Worm (Caenorhabditis elegans) whole organism, mixed stage, embryonic: ENCODE data around the gene nspb-7.
A peak's percentile ranks its signal among the peaks of the same experiment; 100 is the strongest.

Experiments used
- bed-3 ChIP-seq: fragments of 200-800 bp; sonication (Bioruptor generic); optimal IDR thresholded peaks from 3 replicates; lab custom pipeline; 2018; ENCODE audit warnings: mild to moderate bottlenecking, missing genetic modification characterization, moderate library complexity, missing compliant biosample characterization
- ceh-39 ChIP-seq: fragments of 150-350 bp; optimal IDR thresholded peaks from 2 replicates; lab custom pipeline; 2014; ENCODE audit warnings: missing biosample characterization, missing genetic modification characterization
- ceh-43 ChIP-seq: fragments of 200-800 bp; sonication (Bioruptor generic); optimal IDR thresholded peaks from 2 replicates; lab custom pipeline; 2018; ENCODE audit warnings: mild to moderate bottlenecking, missing genetic modification characterization, moderate library complexity, missing compliant biosample characterization
- ceh-83 ChIP-seq: fragments of 200-800 bp; sonication (Bioruptor generic); optimal IDR thresholded peaks from 2 replicates; lab custom pipeline; 2018; ENCODE audit warnings: mild to moderate bottlenecking, missing genetic modification characterization, missing compliant biosample characterization
- ces-1 ChIP-seq: fragments of 150-350 bp; optimal IDR thresholded peaks from 2 replicates; lab custom pipeline; 2014; ENCODE audit warnings: missing biosample characterization, missing genetic modification reagents, missing genetic modification characterization
- cnd-1 ChIP-seq: fragments of 200-800 bp; sonication (Bioruptor generic); optimal IDR thresholded peaks from 2 replicates; lab custom pipeline; 2018; ENCODE audit warnings: mild to moderate bottlenecking, missing genetic modification characterization, missing compliant biosample characterization
- drap-1 ChIP-seq: fragments of 200-800 bp; sonication (Bioruptor generic); optimal IDR thresholded peaks from 3 replicates; lab custom pipeline; 2018; ENCODE audit warnings: mild to moderate bottlenecking, missing genetic modification characterization, missing compliant biosample characterization
- elt-1 ChIP-seq: sonication (generic microtip); optimal IDR thresholded peaks from 2 replicates; lab custom pipeline; 2017; ENCODE audit warnings: missing genetic modification characterization, mild to moderate bottlenecking, missing compliant biosample characterization, antibody characterized with exemption, moderate library complexity, borderline replicate concordance; ENCODE audit not compliant: insufficient read depth
- elt-3 ChIP-seq: fragments of 150-350 bp; optimal IDR thresholded peaks from 2 replicates; lab custom pipeline; 2014; ENCODE audit warnings: missing biosample characterization, missing genetic modification characterization
- flh-1 ChIP-seq: fragments of 200-800 bp; sonication (Bioruptor generic); optimal IDR thresholded peaks from 2 replicates; lab custom pipeline; 2018; ENCODE audit warnings: mild to moderate bottlenecking, missing genetic modification characterization, moderate library complexity, missing compliant biosample characterization
- ham-2 ChIP-seq: fragments of 200-800 bp; sonication (Bioruptor generic); optimal IDR thresholded peaks from 2 replicates; lab custom pipeline; 2018; ENCODE audit warnings: mild to moderate bottlenecking, missing genetic modification characterization, missing compliant biosample characterization
- hlh-1 ChIP-seq: fragments of 150-350 bp; optimal IDR thresholded peaks from 2 replicates; lab custom pipeline; 2014; ENCODE audit warnings: missing biosample characterization, missing genetic modification reagents, missing genetic modification characterization
- lin-13 ChIP-seq: fragments of 150-350 bp; optimal IDR thresholded peaks from 2 replicates; lab custom pipeline; 2014; ENCODE audit warnings: missing biosample characterization, missing genetic modification characterization
- lin-32 ChIP-seq: fragments of 200-800 bp; sonication (Bioruptor generic); optimal IDR thresholded peaks from 2 replicates; lab custom pipeline; 2018; ENCODE audit warnings: mild to moderate bottlenecking, missing genetic modification characterization, missing compliant biosample characterization
- lsy-2 ChIP-seq: fragments of 150-350 bp; optimal IDR thresholded peaks from 2 replicates; lab custom pipeline; 2014; ENCODE audit warnings: missing biosample characterization, missing genetic modification characterization
- mep-1 ChIP-seq: fragments of 150-350 bp; optimal IDR thresholded peaks from 2 replicates; lab custom pipeline; 2017; ENCODE audit warnings: missing biosample characterization, missing genetic modification reagents, missing genetic modification characterization, inconsistent platforms
- mls-2 ChIP-seq: sonication (generic microtip); optimal IDR thresholded peaks from 2 replicates; lab custom pipeline; 2016; ENCODE audit warnings: mild to moderate bottlenecking, missing genetic modification characterization, moderate library complexity, missing compliant biosample characterization
- nhr-2 ChIP-seq: fragments of 150-350 bp; optimal IDR thresholded peaks from 2 replicates; lab custom pipeline; 2014; ENCODE audit warnings: missing biosample characterization, missing genetic modification characterization
- nhr-237 ChIP-seq: fragments of 150-350 bp; optimal IDR thresholded peaks from 2 replicates; lab custom pipeline; 2014; ENCODE audit warnings: missing biosample characterization, missing genetic modification characterization
- nhr-76 ChIP-seq: sonication (generic microtip); optimal IDR thresholded peaks from 2 replicates; lab custom pipeline; 2017; ENCODE audit warnings: missing biosample characterization, missing genetic modification characterization
- snpc-4 ChIP-seq: fragments of 150-350 bp; optimal IDR thresholded peaks from 2 replicates; lab custom pipeline; 2014; ENCODE audit warnings: missing biosample characterization, missing genetic modification characterization
- sptf-1 ChIP-seq: sonication (generic microtip); optimal IDR thresholded peaks from 2 replicates; lab custom pipeline; 2017; ENCODE audit warnings: mild to moderate bottlenecking, missing genetic modification characterization, moderate library complexity, missing compliant biosample characterization
- tbx-8 ChIP-seq: fragments of 200-800 bp; sonication (Bioruptor generic); optimal IDR thresholded peaks from 2 replicates; lab custom pipeline; 2018; ENCODE audit warnings: mild to moderate bottlenecking, missing genetic modification characterization, moderate library complexity, missing compliant biosample characterization
- unc-120 ChIP-seq: sonication (generic microtip); optimal IDR thresholded peaks from 2 replicates; lab custom pipeline; 2017; ENCODE audit warnings: missing genetic modification characterization, missing compliant biosample characterization; ENCODE audit not compliant: poor library complexity, severe bottlenecking
- unc-62 ChIP-seq: fragments of 150-350 bp; optimal IDR thresholded peaks from 2 replicates; lab custom pipeline; 2014; ENCODE audit warnings: missing biosample characterization, missing genetic modification reagents, missing genetic modification characterization
- ztf-11 ChIP-seq: fragments of 150-350 bp; optimal IDR thresholded peaks from 2 replicates; lab custom pipeline; 2014; ENCODE audit warnings: missing biosample characterization, missing genetic modification characterization

Gene nspb-7

DNA sequence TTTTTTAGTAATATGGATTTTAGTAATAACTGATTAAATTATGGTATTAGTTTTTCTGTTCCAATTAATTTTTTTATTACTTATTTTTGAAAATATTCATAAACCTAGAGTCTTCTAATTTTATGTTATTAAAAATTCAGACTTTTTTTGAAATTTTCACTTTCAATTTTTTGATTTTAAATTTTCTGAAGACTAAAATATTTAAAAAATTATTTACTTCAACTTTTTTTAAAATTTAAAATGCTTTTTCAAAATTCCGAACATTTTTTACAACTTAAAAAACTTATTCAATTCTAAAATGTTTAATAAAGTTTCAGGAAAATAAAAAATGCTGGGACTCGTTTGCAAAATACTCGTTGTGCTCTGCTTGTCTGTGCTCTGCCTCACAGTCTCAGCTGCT is 27.5 kb upstream of the nspb-7 start, which contains the start of gene nlp-41:
nlp-41 (plus strand) TSS at position 301 of the 400 bp plus-strand sequence.
- TF ChIP-seq unc-62 (GFP tag; lab: Kevin White, UChicago) (no peak), elt-3 (tag; lab: Kevin White, UChicago) (no peak), nhr-237 (no peak), nhr-76 (tag; lab: Kevin White, UChicago) (no peak), hlh-1 (tag; lab: Kevin White, UChicago) (no peak), flh-1 (GFP tag; lab: Kevin White, UChicago) (no peak)

DNA sequence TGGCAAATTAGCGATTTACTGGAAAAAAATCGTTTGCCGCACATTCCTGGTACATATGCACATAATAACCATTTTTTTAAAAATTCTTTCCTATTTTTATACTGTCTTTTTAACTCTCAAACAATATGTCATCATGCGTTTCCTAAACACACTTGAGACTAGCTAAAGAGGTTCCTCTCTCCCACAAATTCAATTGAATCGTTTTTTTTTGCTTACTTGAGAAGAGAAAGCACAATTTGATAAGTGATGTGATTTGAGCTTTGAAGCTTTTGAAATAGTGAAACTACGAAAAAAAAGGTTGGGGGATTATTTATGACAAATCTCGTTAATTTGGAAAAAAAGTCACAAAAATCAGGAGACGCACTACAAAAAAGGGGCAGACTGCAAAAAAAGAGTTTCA is 23.1 kb upstream of the nspb-7 start:
- TF ChIP-seq ceh-83 (GFP tag; lab: Kevin White, UChicago): no peak
- TF ChIP-seq nhr-2 (tag; lab: Kevin White, UChicago): no peak
- TF ChIP-seq cnd-1: no peak
- TF ChIP-seq ztf-11 (tag; lab: Kevin White, UChicago): no peak
- no peak for TF ChIP-seq hlh-1 (tag; lab: Kevin White, UChicago)
- no peak for TF ChIP-seq mep-1
- TF ChIP-seq ces-1 (GFP tag; lab: Kevin White, UChicago): peak; percentile 30
- no peak for TF ChIP-seq elt-1 (tag; lab: Kevin White, UChicago)
- no peak for TF ChIP-seq ceh-39 (tag; lab: Kevin White, UChicago)
- TF ChIP-seq, all 35 proteins: peak for 1

DNA sequence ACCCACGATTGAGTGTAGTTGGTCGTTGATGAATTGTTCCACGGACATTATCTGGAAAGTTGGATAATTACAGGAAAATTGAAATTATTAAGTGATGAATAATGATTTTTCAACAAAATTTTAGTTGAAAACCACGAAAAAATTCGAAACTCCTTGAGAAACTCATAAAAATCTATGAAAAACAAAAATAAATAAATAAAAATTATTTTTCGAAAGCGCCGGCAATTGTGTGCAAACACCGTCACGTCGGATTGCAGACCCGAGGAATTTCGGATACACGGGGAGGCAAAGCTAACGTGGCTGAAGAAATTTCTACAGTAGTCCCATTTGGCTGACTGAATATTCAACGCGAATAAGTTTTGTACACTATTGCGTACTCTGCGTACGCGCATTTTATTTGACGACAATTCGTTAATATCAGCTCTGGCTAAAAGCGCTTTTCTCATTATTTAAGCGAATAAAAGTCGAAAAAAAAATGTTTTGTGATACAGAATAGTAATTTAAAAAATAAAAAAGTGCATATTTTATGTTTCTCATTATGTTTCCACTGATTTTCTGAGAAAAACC is 16.5 kb upstream of the nspb-7 start, which contains the start of gene mog-4:
mog-4 (minus strand) TSS at position 51 of the 567 bp plus-strand sequence.
- peak; percentile 37 for TF ChIP-seq mep-1
- TF ChIP-seq cnd-1: peak; percentile 20
- peak; percentile 8 for TF ChIP-seq ceh-43 (GFP tag; lab: Kevin White, UChicago)
- peak; percentile 7 for TF ChIP-seq sptf-1
- peak; percentile 21 for TF ChIP-seq drap-1
- TF ChIP-seq mls-2 (tag; lab: Kevin White, UChicago): peak; percentile 20
- TF ChIP-seq bed-3 (GFP tag; lab: Kevin White, UChicago): peak; percentile 1
- TF ChIP-seq ces-1 (GFP tag; lab: Kevin White, UChicago): peak; percentile 71
- peak; percentile 46 for TF ChIP-seq lin-13 (tag; lab: Kevin White, UChicago)
- peak; percentile 81 for TF ChIP-seq nhr-237
- peak; percentile 76 for TF ChIP-seq ham-2 (GFP tag; lab: Kevin White, UChicago)
- TF ChIP-seq unc-120 (tag; lab: Kevin White, UChicago): peak; percentile 25
- TF ChIP-seq lsy-2 (tag; lab: Kevin White, UChicago): peak; percentile 95

DNA sequence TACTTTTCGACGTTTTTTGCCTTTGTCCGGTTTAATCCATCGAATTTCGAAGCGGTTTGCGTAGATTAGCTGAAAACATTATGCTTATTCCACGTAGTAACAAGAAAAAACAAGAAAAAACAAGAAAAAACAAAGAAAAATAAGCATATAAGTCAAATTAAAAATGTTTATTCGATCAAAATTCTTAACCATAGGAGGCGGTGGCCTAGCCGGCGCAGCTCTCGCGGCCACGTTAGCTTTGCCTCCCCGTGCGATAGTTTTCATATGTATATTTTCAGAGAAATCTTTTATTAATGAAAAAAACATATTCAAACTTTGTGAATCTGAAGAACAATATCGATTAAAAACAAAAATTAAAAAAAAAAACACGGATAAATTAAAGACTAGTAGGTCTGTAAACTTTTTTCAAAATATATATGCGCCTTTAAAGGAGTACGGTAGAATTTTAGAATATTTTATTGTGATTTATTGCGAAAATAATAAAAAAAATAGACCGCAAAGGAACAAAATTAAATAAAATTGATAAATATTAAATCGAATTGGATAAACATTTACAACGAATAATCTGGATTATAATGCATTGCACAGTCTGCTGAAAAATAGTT is 14.2 kb upstream of the nspb-7 start:
- peak; percentile 85 for TF ChIP-seq lsy-2 (tag; lab: Kevin White, UChicago)

DNA sequence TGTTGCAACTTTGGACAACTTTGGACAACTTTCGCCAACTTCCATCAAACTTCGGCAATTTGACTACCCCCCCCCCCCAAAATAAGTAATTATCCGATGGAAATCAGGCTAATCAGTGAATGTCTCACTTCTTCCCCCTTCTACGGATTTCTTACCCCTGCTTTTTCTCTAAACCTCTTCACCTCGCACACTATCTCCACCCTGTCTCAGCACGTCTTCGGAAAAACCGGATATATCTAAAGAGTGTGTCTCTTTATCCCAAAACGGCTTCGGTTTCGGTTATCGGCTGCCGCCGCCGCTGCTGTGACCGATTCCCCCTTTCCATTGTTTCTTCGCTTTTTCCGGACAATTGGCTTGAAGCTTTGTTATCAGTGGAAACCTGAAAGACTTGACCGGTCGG is 10.3 kb upstream of the nspb-7 start:
- TF ChIP-seq ham-2 (GFP tag; lab: Kevin White, UChicago) (peak; percentile 55), tbx-8 (GFP tag; lab: Kevin White, UChicago) (no peak), lsy-2 (tag; lab: Kevin White, UChicago) (no peak), nhr-237 (no peak), unc-62 (GFP tag; lab: Kevin White, UChicago) (no peak), lin-32 (GFP tag; lab: Kevin White, UChicago) (no peak), cnd-1 (no peak)

DNA sequence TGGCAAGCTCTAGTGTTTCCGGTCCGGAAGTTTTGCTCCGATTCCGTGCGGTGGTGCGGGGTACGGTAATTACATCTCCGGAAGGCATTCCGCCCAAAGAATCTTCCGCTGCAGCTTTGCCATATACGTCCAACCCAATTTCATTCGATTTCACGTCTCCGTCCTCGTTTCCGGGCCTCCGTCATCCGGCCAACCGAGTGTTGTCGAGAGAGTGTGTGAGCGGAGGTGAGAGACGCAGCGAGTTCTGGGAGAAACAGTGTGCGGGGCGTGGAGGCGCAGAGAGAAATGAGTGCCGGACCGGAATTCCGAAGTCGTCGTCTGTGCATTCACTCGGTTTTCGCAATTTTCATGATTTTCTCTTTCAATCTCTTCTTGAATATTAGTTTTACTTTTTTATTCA is 8.8 kb upstream of the nspb-7 start:
- TF ChIP-seq unc-62 (GFP tag; lab: Kevin White, UChicago) (no peak), ces-1 (GFP tag; lab: Kevin White, UChicago) (peak; percentile 81), lsy-2 (tag; lab: Kevin White, UChicago) (peak; percentile 10), snpc-4 (tag; lab: Kevin White, UChicago) (no peak), ceh-83 (GFP tag; lab: Kevin White, UChicago) (peak; percentile 18), cnd-1 (no peak)
